Fruit fly (Drosophila melanogaster) Kc167 (cell line): ENCODE measurements around the gene ctrip.

Experiments used
- Myc ChIP-seq: fragments of >200 bp; optimal IDR thresholded peaks from 2 replicates; lab custom pipeline; 2017; ENCODE audit warnings: missing external identifiers
- h ChIP-seq: fragments of >200 bp; optimal IDR thresholded peaks from 3 replicates; lab custom pipeline; 2018; ENCODE audit warnings: missing external identifiers
- insv ChIP-seq: fragments of >200 bp; optimal IDR thresholded peaks from 3 replicates; lab custom pipeline; 2018; ENCODE audit warnings: missing external identifiers
- psq ChIP-seq: fragments of >200 bp; optimal IDR thresholded peaks from 2 replicates; lab custom pipeline; 2017; ENCODE audit warnings: missing external identifiers
- ttk ChIP-seq: sonication (Bioruptor generic); optimal IDR thresholded peaks from 2 replicates; lab custom pipeline; 2017; ENCODE audit warnings: missing external identifiers

DNA sequence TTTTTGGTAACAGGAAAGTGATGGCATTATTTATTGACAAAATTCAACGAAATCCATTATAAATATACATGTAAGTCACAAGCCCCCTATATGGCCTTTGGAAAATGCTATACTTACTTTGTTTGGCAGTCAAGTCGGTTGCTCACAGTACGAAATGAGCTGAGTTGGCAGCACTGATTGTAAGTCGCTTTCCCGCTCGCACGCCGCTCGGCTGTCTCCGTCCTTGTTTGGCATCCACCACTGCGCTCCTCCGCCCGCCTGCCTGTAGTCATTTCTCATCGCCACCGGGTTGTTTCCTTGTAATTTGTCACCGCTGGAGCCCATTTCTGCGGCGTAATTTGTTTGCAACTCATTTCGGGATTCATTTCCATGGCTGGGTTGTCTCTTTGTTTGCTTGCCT lies 21.7 kb upstream of the ctrip start:
- TF ChIP-seq psq (lab: Kevin White, UChicago) (no peak), ttk (no peak), insv (lab: Kevin White, UChicago) (no peak), h (lab: Kevin White, UChicago) (no peak), Myc (lab: Kevin White, UChicago) (no peak)
